Fruit fly (Drosophila melanogaster) whole organism, prepupa: Measurements from ENCODE around the gene emc.

Experiments
- Blimp-1 ChIP-seq: fragments of 200-800 bp; sonication (Bioruptor generic); optimal IDR thresholded peaks from 3 replicates; lab custom pipeline; 2017; ENCODE audit warnings: missing biosample characterization, missing genetic modification characterization, mild to moderate bottlenecking, moderate library complexity, missing genetic modification reagents
- CG10669 ChIP-seq: fragments of 200-800 bp; sonication (Bioruptor generic); optimal IDR thresholded peaks from 3 replicates; lab custom pipeline; 2018; ENCODE audit warnings: missing biosample characterization, mild to moderate bottlenecking, missing genetic modification characterization, moderate library complexity
- CG11294 ChIP-seq: fragments of 200-800 bp; sonication (Bioruptor generic); IDR thresholded peaks from 2 replicates; pipeline ENCODE4 v1.3.6; 2022; ENCODE audit warnings: missing biosample characterization, missing genetic modification characterization
- CG11902 ChIP-seq: fragments of 200-800 bp; sonication (Bioruptor generic); optimal IDR thresholded peaks from 3 replicates; lab custom pipeline; 2016; ENCODE audit warnings: missing biosample characterization, missing genetic modification characterization
- CG15336 ChIP-seq: fragments of 200-800 bp; sonication (Bioruptor generic); IDR thresholded peaks from 2 replicates; pipeline ENCODE4 v1.3.6; 2022; ENCODE audit warnings: missing biosample characterization, missing genetic modification characterization
- CG1621 ChIP-seq: fragments of 200-800 bp; sonication (Bioruptor generic); optimal IDR thresholded peaks from 3 replicates; lab custom pipeline; 2018; ENCODE audit warnings: missing biosample characterization, mild to moderate bottlenecking, missing genetic modification characterization
- CG16779 ChIP-seq: fragments of 200-800 bp; sonication (Bioruptor generic); optimal IDR thresholded peaks from 3 replicates; lab custom pipeline; 2017; ENCODE audit warnings: missing biosample characterization, mild to moderate bottlenecking, missing genetic modification characterization
- CG3032 ChIP-seq: fragments of 200-800 bp; optimal IDR thresholded peaks from 2 replicates; lab custom pipeline; 2019; ENCODE audit warnings: missing biosample characterization, mild to moderate bottlenecking, missing genetic modification characterization, moderate library complexity
- CG32006 ChIP-seq: fragments of 200-800 bp; sonication (Bioruptor generic); optimal IDR thresholded peaks from 3 replicates; lab custom pipeline; 2017; ENCODE audit warnings: missing biosample characterization, mild to moderate bottlenecking, missing genetic modification characterization
- CG4318 ChIP-seq: fragments of 200-800 bp; sonication (Bioruptor generic); optimal IDR thresholded peaks from 3 replicates; lab custom pipeline; 2017; ENCODE audit warnings: missing biosample characterization, mild to moderate bottlenecking, missing genetic modification characterization
- CG6163 ChIP-seq: fragments of 200-800 bp; sonication (Bioruptor generic); IDR thresholded peaks from 3 replicates; pipeline ENCODE4 v1.3.6; 2022; ENCODE audit warnings: missing biosample characterization, missing genetic modification characterization
- CG6276 ChIP-seq: fragments of 200-800 bp; sonication (Bioruptor generic); optimal IDR thresholded peaks from 2 replicates; lab custom pipeline; 2017; ENCODE audit warnings: missing biosample characterization, mild to moderate bottlenecking, missing genetic modification characterization
- CG6792 ChIP-seq: fragments of 200-800 bp; sonication (Bioruptor generic); optimal IDR thresholded peaks from 3 replicates; lab custom pipeline; 2016; ENCODE audit warnings: missing biosample characterization, missing genetic modification characterization
- CG6808 ChIP-seq: fragments of 200-800 bp; sonication (Bioruptor generic); optimal IDR thresholded peaks from 3 replicates; lab custom pipeline; 2017; ENCODE audit warnings: missing biosample characterization, missing genetic modification characterization, mild to moderate bottlenecking, moderate library complexity, missing genetic modification reagents
- CG7368 ChIP-seq: fragments of 200-800 bp; sonication (Bioruptor generic); optimal IDR thresholded peaks from 3 replicates; lab custom pipeline; 2016; ENCODE audit warnings: missing biosample characterization, missing genetic modification characterization
- CG8119 ChIP-seq: fragments of 200-800 bp; sonication (Bioruptor generic); IDR thresholded peaks from 3 replicates; pipeline ENCODE4 v1.3.6; 2022; ENCODE audit warnings: missing biosample characterization, missing genetic modification characterization
- CG8319 ChIP-seq: fragments of 200-800 bp; sonication (Bioruptor generic); optimal IDR thresholded peaks from 3 replicates; lab custom pipeline; 2016; ENCODE audit warnings: missing biosample characterization, missing genetic modification characterization
- CG8632 ChIP-seq: fragments of 200-800 bp; sonication (Bioruptor generic); optimal IDR thresholded peaks from 3 replicates; lab custom pipeline; 2016; ENCODE audit warnings: missing biosample characterization, missing genetic modification characterization
- CG9139 ChIP-seq: fragments of 200-800 bp; sonication (Bioruptor generic); optimal IDR thresholded peaks from 3 replicates; lab custom pipeline; 2017; ENCODE audit warnings: missing biosample characterization, mild to moderate bottlenecking, missing genetic modification characterization
- Eip78C ChIP-seq: fragments of 200-800 bp; sonication (Bioruptor generic); peaks from one replicate; lab custom pipeline; 2016; ENCODE audit warnings: missing biosample characterization, missing genetic modification characterization
- Eip93F ChIP-seq: fragments of 200-800 bp; sonication (Bioruptor generic); optimal IDR thresholded peaks from 2 replicates; lab custom pipeline; 2016; ENCODE audit warnings: missing biosample characterization, mild to moderate bottlenecking, missing genetic modification characterization
- Ets21C ChIP-seq: fragments of 200-800 bp; sonication (Bioruptor generic); optimal IDR thresholded peaks from 3 replicates; lab custom pipeline; 2016; ENCODE audit warnings: missing biosample characterization, missing genetic modification characterization
- Ets96B ChIP-seq: fragments of 200-800 bp; optimal IDR thresholded peaks from 2 replicates; lab custom pipeline; 2019; ENCODE audit warnings: missing biosample characterization, mild to moderate bottlenecking, missing genetic modification characterization, moderate library complexity
- Gug ChIP-seq: fragments of 200-800 bp; sonication (Bioruptor generic); IDR thresholded peaks from 2 replicates; pipeline ENCODE4 v1.3.6; 2022; ENCODE audit warnings: missing biosample characterization, missing genetic modification characterization
- Hr39 ChIP-seq: fragments of 200-800 bp; sonication (Bioruptor generic); optimal IDR thresholded peaks from 2 replicates; lab custom pipeline; 2016; ENCODE audit warnings: missing biosample characterization, missing genetic modification characterization
- Hr4 ChIP-seq: fragments of 200-800 bp; sonication (Bioruptor generic); optimal IDR thresholded peaks from 3 replicates; lab custom pipeline; 2016; ENCODE audit warnings: missing biosample characterization, missing genetic modification characterization
- Lpt ChIP-seq: fragments of 200-800 bp; sonication (Bioruptor generic); optimal IDR thresholded peaks from 3 replicates; lab custom pipeline; 2016; ENCODE audit warnings: missing biosample characterization, missing genetic modification characterization
- Met ChIP-seq: fragments of 200-800 bp; sonication (Bioruptor generic); optimal IDR thresholded peaks from 3 replicates; lab custom pipeline; 2016; ENCODE audit warnings: missing biosample characterization, missing genetic modification characterization
- OdsH ChIP-seq: fragments of 200-800 bp; sonication (Bioruptor generic); optimal IDR thresholded peaks from 3 replicates; lab custom pipeline; 2016; ENCODE audit warnings: missing biosample characterization, missing genetic modification characterization
- Smox ChIP-seq: fragments of 200-800 bp; sonication (Bioruptor generic); optimal IDR thresholded peaks from 3 replicates; lab custom pipeline; 2016; ENCODE audit warnings: missing biosample characterization, missing genetic modification characterization
- Sox15 ChIP-seq: fragments of 200-800 bp; sonication (Bioruptor generic); optimal IDR thresholded peaks from 3 replicates; lab custom pipeline; 2016; ENCODE audit warnings: missing biosample characterization, missing genetic modification characterization
- achi ChIP-seq: fragments of 200-800 bp; sonication (Bioruptor generic); optimal IDR thresholded peaks from 3 replicates; lab custom pipeline; 2016; ENCODE audit warnings: missing biosample characterization, missing genetic modification characterization
- acj6 ChIP-seq: fragments of 200-800 bp; sonication (Bioruptor generic); optimal IDR thresholded peaks from 3 replicates; lab custom pipeline; 2016; ENCODE audit warnings: missing biosample characterization, missing genetic modification characterization
- cyc ChIP-seq: fragments of 200-800 bp; sonication (Bioruptor generic); optimal IDR thresholded peaks from 3 replicates; lab custom pipeline; 2016; ENCODE audit warnings: missing biosample characterization, missing genetic modification characterization
- dac ChIP-seq: fragments of 200-800 bp; sonication (Bioruptor generic); optimal IDR thresholded peaks from 2 replicates; lab custom pipeline; 2017; ENCODE audit warnings: missing biosample characterization, mild to moderate bottlenecking, missing genetic modification characterization
- dsx ChIP-seq: fragments of 200-800 bp; optimal IDR thresholded peaks from 3 replicates; lab custom pipeline; 2019; ENCODE audit warnings: missing biosample characterization, mild to moderate bottlenecking, missing genetic modification characterization, moderate library complexity; ENCODE audit not compliant: poor library complexity, severe bottlenecking
- eg ChIP-seq: fragments of 200-800 bp; sonication (Bioruptor generic); IDR thresholded peaks from 3 replicates; pipeline ENCODE4 v1.3.6; 2022; ENCODE audit warnings: missing biosample characterization, missing genetic modification characterization
- esn ChIP-seq: fragments of 200-800 bp; sonication (Bioruptor generic); optimal IDR thresholded peaks from 2 replicates; lab custom pipeline; 2016; ENCODE audit warnings: missing biosample characterization, mild to moderate bottlenecking, missing genetic modification characterization, moderate library complexity
- lz ChIP-seq: fragments of 200-800 bp; sonication (Bioruptor generic); optimal IDR thresholded peaks from 3 replicates; lab custom pipeline; 2016; ENCODE audit warnings: missing biosample characterization, missing genetic modification characterization
- net ChIP-seq: fragments of 200-800 bp; sonication (Bioruptor generic); optimal IDR thresholded peaks from 3 replicates; lab custom pipeline; 2016; ENCODE audit warnings: missing biosample characterization, missing genetic modification characterization
- pdm3 ChIP-seq: fragments of 200-800 bp; sonication (Bioruptor generic); optimal IDR thresholded peaks from 3 replicates; lab custom pipeline; 2016; ENCODE audit warnings: missing biosample characterization, missing genetic modification characterization
- salr ChIP-seq, 2 experiments: fragments of 200-800 bp; sonication (Bioruptor generic); optimal IDR thresholded peaks; 3 replicates each; lab custom pipeline; 2016 to 2018; ENCODE audit warnings: missing biosample characterization in 2 of 2, missing genetic modification characterization in 2 of 2, mild to moderate bottlenecking in 1 of 2
- ss ChIP-seq, 2 experiments: fragments of 200-800 bp; sonication (Bioruptor generic); optimal IDR thresholded peaks; 2 replicates in 1 of 2; 3 replicates in 1 of 2; lab custom pipeline; 2017 to 2018; ENCODE audit warnings: mild to moderate bottlenecking in 2 of 2, missing biosample characterization in 2 of 2, missing genetic modification characterization in 2 of 2, moderate library complexity in 1 of 2
- svp ChIP-seq: fragments of 200-800 bp; sonication (Bioruptor generic); peaks from one replicate; lab custom pipeline; 2016; ENCODE audit warnings: missing biosample characterization, missing genetic modification characterization
- topi ChIP-seq: fragments of 200-800 bp; sonication (Bioruptor generic); optimal IDR thresholded peaks from 3 replicates; lab custom pipeline; 2016; ENCODE audit warnings: missing biosample characterization, missing genetic modification characterization
- vri ChIP-seq: fragments of 200-800 bp; sonication (Bioruptor generic); optimal IDR thresholded peaks from 3 replicates; lab custom pipeline; 2016; ENCODE audit warnings: missing biosample characterization, mild to moderate bottlenecking, missing genetic modification characterization

Gene emc

dm6 chr3L:721026-721425, 28.2 kb upstream of the emc start (continued):
- TF ChIP-seq Hr39 (GFP tag; lab: Kevin White, UChicago): no peak
- TF ChIP-seq Lpt (GFP tag; lab: Kevin White, UChicago): peak; percentile 50
- TF ChIP-seq achi (GFP tag; lab: Kevin White, UChicago): peak; percentile 59
- no peak for TF ChIP-seq Ets21C
- no peak for TF ChIP-seq CG8632 (GFP tag; lab: Kevin White, UChicago)
- TF ChIP-seq Blimp-1: no peak
- no peak for TF ChIP-seq CG3032 (tag; lab: Kevin White, UChicago)

- TF ChIP-seq achi (GFP tag; lab: Kevin White, UChicago) (no peak), CG11294 (GFP tag; lab: Robert Waterston, UW) (peak; percentile 32; the same call in 1 of the 2 replicates), Eip78C (GFP tag; lab: Kevin White, UChicago) (peak; percentile 30), CG32006 (GFP tag; lab: Kevin White, UChicago) (no peak), CG15336 (GFP tag; lab: Robert Waterston, UW) (peak; percentile 52), CG6163 (peak; percentile 69), CG6792 (no peak), eg (GFP tag; lab: Robert Waterston, UW) (peak; percentile 47; the same call in 1 of the 3 replicates), Hr4 (GFP tag; lab: Kevin White, UChicago) (peak; percentile 30), CG8119 (0 out of 3 replicates have a peak, but pooled peaks have one; percentile 18), Gug (GFP tag; lab: Robert Waterston, UW) (peak; percentile 25; the same call in 1 of the 2 replicates), ss (GFP tag; optimal IDR thresholded peaks at IDR 0.05; lab: Kevin White, UChicago) (peak in 1 of 2 experiments; percentile 80)
Observed at dm6 chr3L:721863-722262, 27.3 kb upstream of the emc start.

DNA sequence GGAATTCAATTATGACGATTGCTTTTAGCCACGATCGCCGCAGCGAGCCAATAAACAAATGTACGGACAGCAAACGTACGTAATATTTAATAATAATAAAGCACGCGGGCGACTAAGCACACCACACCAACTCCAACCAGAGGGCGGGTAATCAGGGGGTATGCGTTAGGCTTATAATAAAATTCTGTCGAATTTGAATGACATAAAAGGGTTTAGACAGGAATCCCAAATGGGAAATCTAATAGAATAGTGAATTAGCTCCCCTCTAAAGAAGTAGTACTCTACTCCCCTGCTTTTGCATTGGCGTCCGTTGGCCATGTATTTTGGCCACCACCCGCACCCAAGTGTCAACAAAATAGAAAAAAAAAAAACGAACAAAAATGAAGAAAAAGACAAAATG, 26.8 kb upstream of the emc start:
- TF ChIP-seq Eip93F (GFP tag; lab: Kevin White, UChicago): no peak
- TF ChIP-seq CG16779 (tag; lab: Kevin White, UChicago): no peak
- TF ChIP-seq Eip78C (GFP tag; lab: Kevin White, UChicago): no peak
- no peak for TF ChIP-seq CG3032 (tag; lab: Kevin White, UChicago)
- no peak for TF ChIP-seq CG4318 (GFP tag; lab: Kevin White, UChicago)
- no peak for TF ChIP-seq Ets96B (tag; lab: Kevin White, UChicago)
- TF ChIP-seq Gug (GFP tag; lab: Robert Waterston, UW): peak; percentile 65
- no peak for TF ChIP-seq CG6792
- no peak for TF ChIP-seq ss (GFP tag; optimal IDR thresholded peaks at IDR 0.05; lab: Kevin White, UChicago)
- no peak for TF ChIP-seq Hr39 (GFP tag; lab: Kevin White, UChicago)
- no peak for TF ChIP-seq Sox15 (GFP tag; lab: Kevin White, UChicago)
- no peak for TF ChIP-seq topi
- TF ChIP-seq CG10669 (GFP tag; lab: Kevin White, UChicago): no peak
- peak; percentile 64 for TF ChIP-seq CG11294 (GFP tag; lab: Robert Waterston, UW)
- TF ChIP-seq acj6 (GFP tag; lab: Kevin White, UChicago): no peak
- no peak for TF ChIP-seq CG32006 (GFP tag; lab: Kevin White, UChicago)
- TF ChIP-seq CG8319 (GFP tag; lab: Kevin White, UChicago): no peak
- no peak for TF ChIP-seq cyc (GFP tag; lab: Kevin White, UChicago)
- TF ChIP-seq pdm3: no peak
- no peak for TF ChIP-seq net (GFP tag; lab: Kevin White, UChicago)
- TF ChIP-seq CG6276 (GFP tag; lab: Kevin White, UChicago): no peak
- no peak for TF ChIP-seq Blimp-1
- TF ChIP-seq esn: no peak
- no peak for TF ChIP-seq OdsH (GFP tag; lab: Kevin White, UChicago)
- TF ChIP-seq CG9139 (GFP tag; lab: Kevin White, UChicago): no peak
- peak; percentile 83 for TF ChIP-seq eg (GFP tag; lab: Robert Waterston, UW)
- no peak for TF ChIP-seq achi (GFP tag; lab: Kevin White, UChicago)
- TF ChIP-seq salr (GFP tag; optimal IDR thresholded peaks at IDR 0.05; lab: Kevin White, UChicago): no peak
- no peak for TF ChIP-seq vri (GFP tag; lab: Kevin White, UChicago)
- no peak for TF ChIP-seq svp (GFP tag; lab: Kevin White, UChicago)
- TF ChIP-seq dsx (GFP tag; lab: Kevin White, UChicago): no peak
- TF ChIP-seq CG8632 (GFP tag; lab: Kevin White, UChicago): no peak
- TF ChIP-seq CG7368 (GFP tag; lab: Kevin White, UChicago): no peak
- no peak for TF ChIP-seq Met (GFP tag; lab: Kevin White, UChicago)
- no peak for TF ChIP-seq dac (GFP tag; lab: Kevin White, UChicago)
- TF ChIP-seq lz (GFP tag; lab: Kevin White, UChicago): no peak
- no peak for TF ChIP-seq Hr4 (GFP tag; lab: Kevin White, UChicago)
- TF ChIP-seq Lpt (GFP tag; lab: Kevin White, UChicago): no peak
- TF ChIP-seq CG6808: no peak
- TF ChIP-seq CG11902 (GFP tag; lab: Kevin White, UChicago): no peak
- no peak for TF ChIP-seq CG1621
- TF ChIP-seq Smox (GFP tag; lab: Kevin White, UChicago): no peak
- TF ChIP-seq CG8119: peak; percentile 30; the same call in 1 of the 3 replicates
